Fruit fly (Drosophila melanogaster) whole organism, embryonic: ENCODE data around the gene CG44000.

Source experiments
- Adf1 ChIP-seq: fragments of 200-800 bp; sonication (Bioruptor generic); IDR thresholded peaks from 2 replicates; pipeline ENCODE4 v1.3.6; 2022; ENCODE audit warnings: missing biosample characterization, missing genetic modification characterization
- Blimp-1 ChIP-seq: fragments of 200-800 bp; sonication (Bioruptor generic); optimal IDR thresholded peaks from 3 replicates; lab custom pipeline; 2018; ENCODE audit warnings: missing biosample characterization, missing genetic modification characterization, mild to moderate bottlenecking, moderate library complexity, missing genetic modification reagents
- BtbVII ChIP-seq: fragments of 200-800 bp; sonication (Bioruptor generic); optimal IDR thresholded peaks from 3 replicates; lab custom pipeline; 2017; ENCODE audit warnings: missing biosample characterization, mild to moderate bottlenecking, missing genetic modification characterization
- CG11093 ChIP-seq: fragments of 200-800 bp; sonication (Bioruptor generic); IDR thresholded peaks from 3 replicates; pipeline ENCODE4 v1.3.6; 2022; ENCODE audit warnings: missing biosample characterization, missing genetic modification characterization
- CG12744 ChIP-seq: fragments of 200-800 bp; sonication (Bioruptor generic); optimal IDR thresholded peaks from 2 replicates; lab custom pipeline; 2016; ENCODE audit warnings: missing biosample characterization, missing genetic modification characterization
- CG14014 ChIP-seq: fragments of 200-800 bp; sonication (Bioruptor generic); IDR thresholded peaks from 2 replicates; pipeline ENCODE4 v1.3.6; 2022; ENCODE audit warnings: missing biosample characterization, missing genetic modification characterization
- CG14050 ChIP-seq: fragments of 200-800 bp; sonication (Bioruptor generic); IDR thresholded peaks from 3 replicates; pipeline ENCODE4 v1.3.6; 2022; ENCODE audit warnings: missing biosample characterization, missing genetic modification characterization
- CG15011 ChIP-seq: fragments of 200-800 bp; sonication (Bioruptor generic); optimal IDR thresholded peaks from 3 replicates; lab custom pipeline; 2018; ENCODE audit warnings: missing biosample characterization, mild to moderate bottlenecking, missing genetic modification characterization
- CG15696 ChIP-seq: fragments of 200-800 bp; sonication (Bioruptor generic); optimal IDR thresholded peaks from 2 replicates; lab custom pipeline; 2019; ENCODE audit warnings: missing biosample characterization, mild to moderate bottlenecking, missing genetic modification characterization, moderate library complexity
- CG16779 ChIP-seq: fragments of 200-800 bp; sonication (Bioruptor generic); IDR thresholded peaks from 2 replicates; pipeline ENCODE4 v1.3.6; 2022; ENCODE audit warnings: missing biosample characterization, missing genetic modification characterization
- CG2129 ChIP-seq: fragments of 200-800 bp; sonication (Bioruptor generic); IDR thresholded peaks from 2 replicates; pipeline ENCODE4 v1.3.6; 2022; ENCODE audit warnings: missing biosample characterization, missing genetic modification characterization; ENCODE audit not compliant: partially characterized antibody
- CG3847 ChIP-seq: fragments of 200-800 bp; sonication (Bioruptor generic); IDR thresholded peaks from 2 replicates; pipeline ENCODE4 v1.3.6; 2022; ENCODE audit warnings: missing biosample characterization, missing genetic modification characterization
- CG4854 ChIP-seq: fragments of 200-800 bp; sonication (Bioruptor generic); optimal IDR thresholded peaks from 2 replicates; lab custom pipeline; 2016; ENCODE audit warnings: missing biosample characterization, missing genetic modification characterization, inconsistent platforms
- CG6175 ChIP-seq: fragments of 200-800 bp; sonication (Bioruptor generic); IDR thresholded peaks from 3 replicates; pipeline ENCODE4 v1.3.6; 2022; ENCODE audit warnings: missing biosample characterization, missing genetic modification characterization
- CG6689 ChIP-seq: fragments of 200-800 bp; sonication (Bioruptor generic); IDR thresholded peaks from 2 replicates; pipeline ENCODE4 v1.3.6; 2022; ENCODE audit warnings: missing biosample characterization, missing genetic modification characterization
- CG7963 ChIP-seq: fragments of 200-800 bp; sonication (Bioruptor generic); IDR thresholded peaks from 3 replicates; pipeline ENCODE4 v1.3.6; 2022; ENCODE audit warnings: missing biosample characterization, missing genetic modification characterization; ENCODE audit not compliant: partially characterized antibody
- CG8290 ChIP-seq, 3 experiments: fragments of 200-800 bp; sonication (Bioruptor generic); optimal IDR thresholded peaks; 2 replicates each; lab custom pipeline; 2016 to 2019; ENCODE audit warnings: missing biosample characterization in 3 of 3, missing genetic modification characterization in 3 of 3, mild to moderate bottlenecking in 2 of 3, moderate library complexity in 1 of 3
- CG9215 ChIP-seq: fragments of 200-800 bp; sonication (Bioruptor generic); IDR thresholded peaks from 2 replicates; pipeline ENCODE4 v1.3.6; 2022; ENCODE audit warnings: missing biosample characterization, missing genetic modification characterization
- Elba2 ChIP-seq: fragments of 200-800 bp; sonication (Bioruptor generic); optimal IDR thresholded peaks from 3 replicates; lab custom pipeline; 2016; ENCODE audit warnings: missing biosample characterization, missing genetic modification characterization
- Fer2 ChIP-seq: fragments of 200-800 bp; sonication (Bioruptor generic); optimal IDR thresholded peaks from 2 replicates; lab custom pipeline; 2018; ENCODE audit warnings: missing biosample characterization, mild to moderate bottlenecking, missing genetic modification characterization, moderate library complexity
- H15 ChIP-seq: fragments of 200-800 bp; sonication (Bioruptor generic); IDR thresholded peaks from 3 replicates; pipeline ENCODE4 v1.3.6; 2022; ENCODE audit warnings: missing biosample characterization, missing genetic modification characterization
- HLH4C ChIP-seq: fragments of 200-800 bp; sonication (Bioruptor generic); IDR thresholded peaks from 3 replicates; pipeline ENCODE4 v1.3.6; 2022; ENCODE audit warnings: missing biosample characterization, missing genetic modification characterization; ENCODE audit not compliant: partially characterized antibody
- Nf-YA ChIP-seq: fragments of 200-800 bp; sonication (Bioruptor generic); IDR thresholded peaks from 2 replicates; pipeline ENCODE4 v1.3.6; 2022; ENCODE audit warnings: missing biosample characterization, missing genetic modification characterization
- Optix ChIP-seq: fragments of 200-800 bp; sonication (Bioruptor generic); IDR thresholded peaks from 3 replicates; pipeline ENCODE4 v1.3.6; 2022; ENCODE audit warnings: missing biosample characterization, missing genetic modification characterization
- Ravus ChIP-seq: fragments of 200-800 bp; sonication (Bioruptor generic); IDR thresholded peaks from 2 replicates; pipeline ENCODE4 v1.3.6; 2022; ENCODE audit warnings: missing biosample characterization, missing genetic modification characterization
- Rx ChIP-seq: fragments of 200-800 bp; sonication (Bioruptor generic); IDR thresholded peaks from 2 replicates; pipeline ENCODE4 v1.3.6; 2022; ENCODE audit warnings: missing biosample characterization, missing genetic modification characterization
- Scr ChIP-seq: fragments of 200-800 bp; sonication (Bioruptor generic); IDR thresholded peaks from 2 replicates; pipeline ENCODE4 v1.3.6; 2022; ENCODE audit warnings: missing biosample characterization, missing genetic modification characterization; ENCODE audit not compliant: partially characterized antibody
- Sin3A ChIP-seq: fragments of >200 bp; optimal IDR thresholded peaks from 2 replicates; lab custom pipeline; 2018
- Xbp1 ChIP-seq: fragments of 200-800 bp; sonication (Bioruptor generic); optimal IDR thresholded peaks from 3 replicates; lab custom pipeline; 2016; ENCODE audit warnings: missing biosample characterization, mild to moderate bottlenecking, missing genetic modification characterization
- az2 ChIP-seq: fragments of 200-800 bp; sonication (Bioruptor generic); optimal IDR thresholded peaks from 3 replicates; lab custom pipeline; 2016; ENCODE audit warnings: missing biosample characterization, missing genetic modification characterization
- bab2 ChIP-seq: fragments of 200-800 bp; sonication (Bioruptor generic); optimal IDR thresholded peaks from 2 replicates; lab custom pipeline; 2016; ENCODE audit warnings: missing biosample characterization, missing genetic modification characterization
- cg ChIP-seq: fragments of 200-800 bp; sonication (Bioruptor generic); optimal IDR thresholded peaks from 3 replicates; lab custom pipeline; 2019; ENCODE audit warnings: missing biosample characterization, mild to moderate bottlenecking, missing genetic modification characterization, moderate library complexity
- dimm ChIP-seq: fragments of 200-800 bp; sonication (Bioruptor generic); IDR thresholded peaks from 2 replicates; pipeline ENCODE4 v1.3.6; 2022; ENCODE audit warnings: missing biosample characterization, missing genetic modification characterization
- eyg ChIP-seq: fragments of 200-800 bp; sonication (Bioruptor generic); optimal IDR thresholded peaks from 3 replicates; lab custom pipeline; 2016; ENCODE audit warnings: missing biosample characterization, missing genetic modification characterization
- fd64A ChIP-seq: fragments of 200-800 bp; sonication (Bioruptor generic); optimal IDR thresholded peaks from 3 replicates; lab custom pipeline; 2018; ENCODE audit warnings: missing biosample characterization, mild to moderate bottlenecking, missing genetic modification characterization
- fru ChIP-seq: fragments of >200 bp; optimal IDR thresholded peaks from 2 replicates; lab custom pipeline; 2017
- klu ChIP-seq: fragments of 200-800 bp; sonication (Bioruptor generic); IDR thresholded peaks from 2 replicates; pipeline ENCODE4 v1.3.6; 2022; ENCODE audit warnings: missing biosample characterization, missing genetic modification characterization
- lab ChIP-seq: fragments of 200-800 bp; sonication (Bioruptor generic); optimal IDR thresholded peaks from 3 replicates; lab custom pipeline; 2017; ENCODE audit warnings: missing biosample characterization, missing genetic modification characterization, mild to moderate bottlenecking, moderate library complexity, missing genetic modification reagents
- oc ChIP-seq: fragments of 200-800 bp; sonication (Bioruptor generic); optimal IDR thresholded peaks from 2 replicates; lab custom pipeline; 2018; ENCODE audit warnings: missing biosample characterization, mild to moderate bottlenecking, missing genetic modification characterization, moderate library complexity
- pb ChIP-seq: fragments of 200-800 bp; sonication (Bioruptor generic); optimal IDR thresholded peaks from 3 replicates; lab custom pipeline; 2016; ENCODE audit warnings: missing biosample characterization, missing genetic modification characterization
- pnt ChIP-seq: fragments of 200-800 bp; sonication (Bioruptor generic); optimal IDR thresholded peaks from 3 replicates; lab custom pipeline; 2016; ENCODE audit warnings: missing biosample characterization, missing genetic modification characterization
- rib ChIP-seq: fragments of 200-800 bp; sonication (Bioruptor generic); IDR thresholded peaks from 2 replicates; pipeline ENCODE4 v1.3.6; 2022; ENCODE audit warnings: missing biosample characterization, missing genetic modification characterization
- schlank ChIP-seq: fragments of 200-800 bp; sonication (Bioruptor generic); optimal IDR thresholded peaks from 2 replicates; lab custom pipeline; 2018; ENCODE audit warnings: missing biosample characterization, mild to moderate bottlenecking, missing genetic modification characterization
- sd ChIP-seq: fragments of 200-800 bp; sonication (Bioruptor generic); optimal IDR thresholded peaks from 3 replicates; lab custom pipeline; 2018; ENCODE audit warnings: missing biosample characterization, mild to moderate bottlenecking, missing genetic modification characterization, moderate library complexity
- sens ChIP-seq: fragments of 200-800 bp; sonication (Bioruptor generic); peaks from one replicate; lab custom pipeline; 2016; ENCODE audit warnings: missing biosample characterization, missing genetic modification characterization
- slp2 ChIP-seq: fragments of 200-800 bp; sonication (Bioruptor generic); optimal IDR thresholded peaks from 2 replicates; lab custom pipeline; 2016; ENCODE audit warnings: missing biosample characterization, missing genetic modification characterization
- sug ChIP-seq: fragments of 200-800 bp; optimal IDR thresholded peaks from 2 replicates; lab custom pipeline; 2019; ENCODE audit warnings: missing biosample characterization, mild to moderate bottlenecking, missing genetic modification characterization, moderate library complexity
- tap ChIP-seq: fragments of 200-800 bp; optimal IDR thresholded peaks from 3 replicates; lab custom pipeline; 2019; ENCODE audit warnings: missing biosample characterization, mild to moderate bottlenecking, missing genetic modification characterization, moderate library complexity
- tio ChIP-seq: fragments of 200-800 bp; sonication (Bioruptor generic); optimal IDR thresholded peaks from 2 replicates; lab custom pipeline; 2017; ENCODE audit warnings: missing biosample characterization, missing genetic modification characterization, inconsistent platforms
- toy ChIP-seq: fragments of 200-800 bp; sonication (Bioruptor generic); IDR thresholded peaks from 2 replicates; pipeline ENCODE4 v1.3.6; 2022; ENCODE audit warnings: missing biosample characterization, missing genetic modification characterization
- twi ChIP-seq: fragments of 200-800 bp; optimal IDR thresholded peaks from 2 replicates; lab custom pipeline; 2019; ENCODE audit warnings: missing biosample characterization, mild to moderate bottlenecking, missing genetic modification characterization, moderate library complexity

The CG44000 gene

dm6 chr2L:5052367-5052914 is 9.4 kb downstream of the CG44000 start, which contains the start of gene senju (continued):
- TF ChIP-seq klu (GFP tag; lab: Robert Waterston, UW) (peak; percentile 41; the same call in 1 of the 2 replicates), sd (tag; lab: Kevin White, UChicago) (peak; percentile 73), lab (GFP tag; lab: Kevin White, UChicago) (peak; percentile 91), slp2 (GFP tag; lab: Kevin White, UChicago) (peak; percentile 51), BtbVII (peak; percentile 84), eyg (peak; percentile 82), az2 (GFP tag; lab: Kevin White, UChicago) (peak; percentile 88), CG16779 (GFP tag; lab: Robert Waterston, UW) (peak; percentile 53), pb (peak; percentile 79), twi (tag; lab: Kevin White, UChicago) (peak; percentile 48), CG15011 (peak; percentile 39), Fer2 (tag; lab: Kevin White, UChicago) (peak; percentile 62), Rx (GFP tag; lab: Robert Waterston, UW) (peak; percentile 87), Optix (peak; percentile 81), rib (GFP tag; lab: Robert Waterston, UW) (peak; percentile 95), Nf-YA (peak; percentile 39; the same call in 1 of the 2 replicates), CG12744 (GFP tag; lab: Kevin White, UChicago) (peak; percentile 76), CG9215 (peak; percentile 62), Adf1 (GFP tag; lab: Robert Waterston, UW) (peak; percentile 62), Blimp-1 (GFP tag; lab: Kevin White, UChicago) (peak; percentile 71), tap (peak; percentile 50), H15 (GFP tag; lab: Robert Waterston, UW) (peak; percentile 60; the same call in 1 of the 3 replicates), Scr (GFP tag; lab: Robert Waterston, UW) (peak; percentile 54), CG8290 (GFP tag; optimal IDR thresholded peaks at IDR 0.05; lab: Kevin White, UChicago) (peak; percentile 72), CG8290 (tag; optimal IDR thresholded peaks at IDR 0.05; lab: Kevin White, UChicago) (peak; percentile 33 to 91), toy (GFP tag; lab: Robert Waterston, UW) (peak; percentile 35; the same call in 1 of the 2 replicates), CG2129 (no peak), oc (peak; percentile 39), CG4854 (GFP tag; lab: Kevin White, UChicago) (peak; percentile 79), CG14014 (peak; percentile 83), sug (tag; lab: Kevin White, UChicago) (peak; percentile 85), CG6689 (GFP tag; lab: Robert Waterston, UW) (peak; percentile 73), CG6175 (GFP tag; lab: Robert Waterston, UW) (peak; percentile 52; the same call in 2 of the 3 replicates), CG15696 (tag; lab: Kevin White, UChicago) (peak; percentile 38), CG7963 (no peak), pnt (GFP tag; lab: Kevin White, UChicago) (peak; percentile 74), CG14050 (GFP tag; lab: Robert Waterston, UW) (peak; percentile 65), CG11093 (peak; percentile 61; the same call in 2 of the 3 replicates), bab2 (peak; percentile 91), fd64A (peak; percentile 59), CG3847 (GFP tag; lab: Robert Waterston, UW) (peak; percentile 90), Ravus (GFP tag; lab: Robert Waterston, UW) (no peak; the same call in 1 of the 2 replicates), sens (GFP tag; lab: Kevin White, UChicago) (peak; percentile 98), HLH4C (GFP tag; lab: Robert Waterston, UW) (0 out of 3 replicates have a peak, but pooled peaks have one; percentile 27), schlank (tag; lab: Kevin White, UChicago) (peak; percentile 76), dimm (no peak), cg (GFP tag; lab: Kevin White, UChicago) (peak; percentile 93), tio (GFP tag; lab: Kevin White, UChicago) (peak; percentile 83), Sin3A (lab: Kevin White, UChicago) (peak; percentile 77), Xbp1 (GFP tag; lab: Kevin White, UChicago) (peak; percentile 88), Elba2 (GFP tag; lab: Kevin White, UChicago) (no peak), fru (lab: Kevin White, UChicago) (no peak)
